Worm (Caenorhabditis elegans): Measurements from ENCODE around the gene dep-1.
A peak's percentile ranks its signal among the peaks of the same experiment; 100 is the strongest.

dep-1 gene

DNA sequence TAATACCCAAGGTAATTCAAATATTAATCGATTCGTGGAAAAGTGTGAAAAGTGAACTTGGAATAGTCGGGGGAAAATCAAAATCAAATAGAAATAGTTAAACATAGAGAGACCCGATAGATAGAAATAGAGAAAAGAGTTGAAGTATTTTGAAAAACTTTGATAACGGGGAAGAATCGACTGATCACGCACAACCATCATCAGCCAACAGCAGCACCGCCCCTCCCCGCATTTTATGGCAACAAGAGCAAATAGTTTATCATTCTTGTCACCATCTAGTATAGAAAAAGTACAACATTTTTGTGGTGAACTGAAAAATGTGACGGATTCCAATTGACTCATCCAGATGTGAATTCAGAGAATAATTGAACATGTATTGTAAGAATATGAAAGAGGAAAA is 28.0 kb downstream of the dep-1 start:
- TF ChIP-seq elt-1 (tag; optimal IDR thresholded peaks at IDR 0.05; ENCODE audit: borderline replicate concordance, insufficient read depth) (no peak), pha-4 (tag; optimal IDR thresholded peaks at IDR 0.05) (no peak), mab-5 (tag; optimal IDR thresholded peaks at IDR 0.05) (no peak), sptf-1 (tag; optimal IDR thresholded peaks at IDR 0.05) (no peak), tbx-8 (GFP tag; optimal IDR thresholded peaks at IDR 0.05) (no peak), lin-13 (tag; optimal IDR thresholded peaks at IDR 0.05) (no peak), blmp-1 (tag; optimal IDR thresholded peaks at IDR 0.05) (no peak), lsy-2 (tag; optimal IDR thresholded peaks at IDR 0.05) (no peak), ces-1 (GFP tag; optimal IDR thresholded peaks at IDR 0.05) (no peak), mls-2 (tag; optimal IDR thresholded peaks at IDR 0.05) (no peak), ztf-11 (tag; optimal IDR thresholded peaks at IDR 0.05) (no peak), ceh-83 (GFP tag; optimal IDR thresholded peaks at IDR 0.05) (no peak), nhr-237 (tag; optimal IDR thresholded peaks at IDR 0.05) (no peak), ham-2 (GFP tag; optimal IDR thresholded peaks at IDR 0.05) (no peak), lin-32 (GFP tag; optimal IDR thresholded peaks at IDR 0.05) (no peak), nhr-12 (tag; optimal IDR thresholded peaks at IDR 0.05) (no peak), unc-39 (tag; optimal IDR thresholded peaks at IDR 0.05) (no peak), nhr-76 (tag; optimal IDR thresholded peaks at IDR 0.05) (no peak), ceh-43 (GFP tag; optimal IDR thresholded peaks at IDR 0.05) (no peak)

DNA sequence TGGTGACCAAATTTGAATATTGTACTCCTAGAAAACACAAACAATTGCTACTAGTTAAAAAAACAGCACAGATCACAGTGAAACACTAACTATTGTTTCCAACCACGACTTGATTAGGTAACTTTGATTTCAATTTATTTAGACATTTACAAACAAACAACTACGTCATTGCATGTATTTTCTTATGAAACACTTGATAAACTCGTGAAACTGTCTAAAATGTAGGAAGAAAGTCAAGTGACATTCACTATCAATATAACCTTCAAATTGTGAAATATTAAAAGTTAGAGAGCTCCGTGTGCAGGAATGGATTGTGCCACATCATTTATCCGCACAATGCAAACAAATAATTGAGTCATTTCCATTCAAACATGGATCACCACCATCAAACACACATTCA is 29.3 kb downstream of the dep-1 start:
- TF ChIP-seq sem-2 (GFP tag; optimal IDR thresholded peaks at IDR 0.05) = no peak
- no peak for TF ChIP-seq ham-2 (GFP tag; optimal IDR thresholded peaks at IDR 0.05)
- no peak for TF ChIP-seq nhr-28 (tag; optimal IDR thresholded peaks at IDR 0.05)

DNA sequence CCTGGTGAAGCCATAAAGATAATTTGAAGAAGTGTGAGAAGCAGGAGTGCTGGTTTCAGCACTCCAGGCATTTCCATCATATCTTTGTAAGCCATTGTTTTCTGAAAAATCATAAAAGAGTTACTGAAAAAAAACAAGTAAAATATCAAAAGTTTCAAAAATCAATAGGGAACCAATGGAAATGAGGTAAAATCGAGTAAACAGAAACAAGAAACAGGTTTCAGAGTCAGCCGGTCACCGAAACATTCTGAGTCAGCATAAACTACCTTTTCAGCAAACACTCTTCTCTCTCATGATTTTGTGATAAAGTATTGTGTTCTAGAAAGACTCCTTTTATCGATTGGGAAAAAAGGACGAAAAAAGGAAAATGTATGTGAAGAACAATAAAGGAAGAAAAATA is 30.2 kb downstream of the dep-1 start, which contains the start of gene C18E9.9:
Gene C18E9.9 (minus strand): TSS at position 101 of the 400 bp plus-strand sequence.
- TF ChIP-seq sem-2 (GFP tag; optimal IDR thresholded peaks at IDR 0.05) (no peak), mls-2 (tag; optimal IDR thresholded peaks at IDR 0.05) (no peak)

DNA sequence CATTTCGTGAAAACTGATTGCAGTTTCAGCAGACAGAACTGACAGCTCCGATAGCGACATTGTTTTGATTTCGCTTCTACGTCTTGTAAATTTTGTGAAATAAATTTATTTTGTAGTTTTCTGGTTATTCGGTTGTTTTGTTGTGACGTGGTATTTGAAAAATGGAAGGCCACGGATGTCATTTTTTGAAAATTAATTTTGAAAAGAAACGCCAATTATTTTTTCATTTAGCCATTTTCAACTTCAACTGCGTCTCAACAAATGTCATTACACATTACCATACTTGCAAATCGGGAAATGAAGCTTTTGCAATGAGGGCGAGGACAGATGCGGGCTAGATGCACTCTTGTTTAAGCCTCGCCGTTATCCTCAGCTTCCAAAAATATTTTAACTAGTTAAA is 31.6 kb downstream of the dep-1 start, which contains the start of gene C18E9.8:
Gene C18E9.8 (minus strand): TSS at position 101 of the 400 bp plus-strand sequence.
- TF ChIP-seq lin-13 (tag; optimal IDR thresholded peaks at IDR 0.05) = no peak

DNA sequence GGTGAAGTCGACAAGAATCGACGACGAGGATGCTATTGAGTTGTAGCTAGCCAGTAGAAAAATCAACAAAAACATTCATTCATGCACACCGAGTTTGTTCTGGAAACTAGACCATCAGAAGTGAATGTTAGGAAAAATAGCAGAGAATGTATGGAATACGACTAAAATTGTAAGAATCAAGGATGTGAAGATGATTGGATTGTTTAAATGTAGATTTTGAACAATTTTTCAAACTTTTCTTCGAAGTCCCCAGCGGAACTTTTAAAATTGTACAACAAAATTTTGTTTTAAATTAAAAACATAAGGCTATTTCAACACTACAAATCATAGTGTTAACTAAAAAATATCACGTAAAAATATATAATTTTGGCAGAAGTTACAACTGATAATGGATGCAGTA is 36.9 kb downstream of the dep-1 start, which contains the start of gene C18E9.7:
Gene C18E9.7 (minus strand): TSS at position 101 of the 400 bp plus-strand sequence.
- TF ChIP-seq flh-1 (GFP tag; optimal IDR thresholded peaks at IDR 0.05) (no peak), drap-1 (GFP tag; optimal IDR thresholded peaks at IDR 0.05) (no peak), sptf-1 (tag; optimal IDR thresholded peaks at IDR 0.05) (no peak), lin-13 (tag; optimal IDR thresholded peaks at IDR 0.05) (no peak), tbx-8 (GFP tag; optimal IDR thresholded peaks at IDR 0.05) (no peak), nhr-2 (tag; optimal IDR thresholded peaks at IDR 0.05) (no peak), zip-8 (tag; optimal IDR thresholded peaks at IDR 0.05) (no peak), elt-3 (tag; optimal IDR thresholded peaks at IDR 0.05) (no peak), bed-3 (GFP tag; optimal IDR thresholded peaks at IDR 0.05) (no peak), cnd-1 (tag; optimal IDR thresholded peaks at IDR 0.05) (no peak)

DNA sequence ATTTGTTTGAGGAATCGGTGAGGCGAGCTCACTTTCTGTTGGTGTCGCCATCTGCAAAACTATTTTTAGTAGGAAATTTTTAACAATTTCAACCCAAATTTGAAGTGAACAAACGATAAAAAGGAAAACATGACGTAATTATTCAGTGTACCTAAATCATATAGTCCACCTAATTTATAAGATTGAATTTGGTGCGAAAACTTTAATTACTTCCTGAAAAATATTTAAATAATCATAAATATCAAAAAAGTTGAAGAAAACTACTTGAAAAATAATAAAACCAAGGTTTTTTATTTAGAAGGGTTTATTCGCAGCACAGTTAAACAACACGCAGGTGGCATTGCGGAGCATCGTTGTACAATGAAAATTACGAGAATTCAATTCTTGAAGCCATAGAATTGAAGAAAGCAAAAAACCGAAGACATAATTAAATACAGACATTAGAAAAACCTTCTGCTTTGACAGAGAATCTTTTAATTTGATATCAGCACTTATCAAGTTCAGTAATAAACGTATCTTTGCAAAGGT is 46.0 kb downstream of the dep-1 start, which contains the start of gene tomm-40:
Gene tomm-40 (minus strand): TSS at position 51 of the 528 bp plus-strand sequence.
- TF ChIP-seq nhr-12 (tag; optimal IDR thresholded peaks at IDR 0.05) = no peak
- TF ChIP-seq bed-3 (GFP tag; optimal IDR thresholded peaks at IDR 0.05) = no peak
- peak; percentile 20 for TF ChIP-seq ces-1 (GFP tag; optimal IDR thresholded peaks at IDR 0.05)
- peak; percentile 42 for TF ChIP-seq lsy-2 (tag; optimal IDR thresholded peaks at IDR 0.05)
- no peak for TF ChIP-seq unc-120 (tag; optimal IDR thresholded peaks at IDR 0.05; ENCODE audit: poor library complexity, severe bottlenecking)

Data from whole organism, mixed stage, embryonic.